Worm (Caenorhabditis elegans): ENCODE data around the gene jmjd-4.

- TF ChIP-seq W03F9.2 (tag; optimal IDR thresholded peaks at IDR 0.05) (no peak), him-1 (tag; optimal IDR thresholded peaks at IDR 0.05) (no peak)
Observed at ce11 chrIII:10331232-10331631, 2.6 kb downstream of the jmjd-4 start.
